Fruit fly (Drosophila melanogaster): ENCODE measurements around the gene HP4.
A peak's percentile ranks its signal among the peaks of the same experiment; 100 is the strongest.

The HP4 gene

dm6 chr3L:7935933-7936494 is 39.9 kb downstream of the HP4 start, which contains the start of the genes syd and Srp9 (continued):
- TF ChIP-seq luna (GFP tag; optimal IDR thresholded peaks at IDR 0.05) = no peak
- no peak for TF ChIP-seq ftz-f1 (GFP tag; optimal IDR thresholded peaks at IDR 0.05)
- TF ChIP-seq CG6175 (GFP tag; IDR thresholded peaks at IDR 0.05) = no peak
- TF ChIP-seq H2.0 (GFP tag; IDR thresholded peaks at IDR 0.05) = no peak
- no peak for TF ChIP-seq vnd (GFP tag; IDR thresholded peaks at IDR 0.05; ENCODE audit: partially characterized antibody)
- TF ChIP-seq CG1024 (GFP tag; IDR thresholded peaks at IDR 0.05) = no peak
- no peak for TF ChIP-seq unpg (GFP tag; optimal IDR thresholded peaks at IDR 0.05)
- TF ChIP-seq trh (GFP tag; optimal IDR thresholded peaks at IDR 0.05) = no peak
- no peak for TF ChIP-seq pita (GFP tag; optimal IDR thresholded peaks at IDR 0.05)
- no peak for TF ChIP-seq CG12236 (GFP tag; optimal IDR thresholded peaks at IDR 0.05)
- no peak for TF ChIP-seq Ptx1 (GFP tag; IDR thresholded peaks at IDR 0.05)
- no peak for TF ChIP-seq bab2 (GFP tag; optimal IDR thresholded peaks at IDR 0.05)
- TF ChIP-seq CG17186 (GFP tag; optimal IDR thresholded peaks at IDR 0.05) = peak; percentile 19
- no peak for TF ChIP-seq croc (GFP tag; conservative IDR thresholded peaks at IDR 0.05)
- peak; percentile 39 for TF ChIP-seq Dp (GFP tag; optimal IDR thresholded peaks at IDR 0.05)
- no peak for TF ChIP-seq CG34422 (GFP tag; IDR thresholded peaks at IDR 0.05)
- no peak for TF ChIP-seq Ssrp (tag; optimal IDR thresholded peaks at IDR 0.05)
- no peak for TF ChIP-seq CG31388 (GFP tag; optimal IDR thresholded peaks at IDR 0.05)
- TF ChIP-seq phol (tag; optimal IDR thresholded peaks at IDR 0.05) = peak; percentile 17
- no peak for TF ChIP-seq Tbp (GFP tag; optimal IDR thresholded peaks at IDR 0.05)
- no peak for TF ChIP-seq ap (GFP tag; IDR thresholded peaks at IDR 0.05)
- TF ChIP-seq CG6765 (GFP tag; optimal IDR thresholded peaks at IDR 0.05) = no peak
- no peak for TF ChIP-seq CG14014 (GFP tag; IDR thresholded peaks at IDR 0.05)
- no peak for TF ChIP-seq dimm (GFP tag; IDR thresholded peaks at IDR 0.05)
- no peak for TF ChIP-seq gt (GFP tag; IDR thresholded peaks at IDR 0.05)
- peak; percentile 36 for TF ChIP-seq CG12391 (tag; optimal IDR thresholded peaks at IDR 0.05)
- no peak for TF ChIP-seq CG7786 (GFP tag; optimal IDR thresholded peaks at IDR 0.05)
- TF ChIP-seq Vsx1 (GFP tag; optimal IDR thresholded peaks at IDR 0.05) = no peak
- no peak for TF ChIP-seq pfk (GFP tag; optimal IDR thresholded peaks at IDR 0.05)
- no peak for TF ChIP-seq Bdp1 (GFP tag; optimal IDR thresholded peaks at IDR 0.05)
- TF ChIP-seq klu (GFP tag; IDR thresholded peaks at IDR 0.05) = peak; percentile 49; the same call in 1 of the 2 replicates
- no peak for TF ChIP-seq emc (GFP tag; optimal IDR thresholded peaks at IDR 0.05)
- TF ChIP-seq CG30403 (GFP tag; optimal IDR thresholded peaks at IDR 0.05) = peak; percentile 5
- no peak for TF ChIP-seq CG33557 (GFP tag; optimal IDR thresholded peaks at IDR 0.05)
- peak; percentile 25 for TF ChIP-seq lbe (GFP tag; optimal IDR thresholded peaks at IDR 0.05)
- no peak for TF ChIP-seq dmrt11E (tag; optimal IDR thresholded peaks at IDR 0.05)
- no peak for TF ChIP-seq CG18764 (GFP tag; optimal IDR thresholded peaks at IDR 0.05)
- no peak for TF ChIP-seq CG1529 (GFP tag; optimal IDR thresholded peaks at IDR 0.05)
- no peak for TF ChIP-seq maf-S (GFP tag; optimal IDR thresholded peaks at IDR 0.05)
- TF ChIP-seq CG17568 (GFP tag; optimal IDR thresholded peaks at IDR 0.05) = peak; percentile 24
- no peak for TF ChIP-seq hth (optimal IDR thresholded peaks at IDR 0.05)
- no peak for TF ChIP-seq Hmx (GFP tag; optimal IDR thresholded peaks at IDR 0.05)
- no peak for TF ChIP-seq Bteb2 (GFP tag; optimal IDR thresholded peaks at IDR 0.05)
- TF ChIP-seq inv (GFP tag; IDR thresholded peaks at IDR 0.05; ENCODE audit: partially characterized antibody) = no peak
- peak; percentile 44 for TF ChIP-seq CG3995 (GFP tag; optimal IDR thresholded peaks at IDR 0.05)
- TF ChIP-seq B-H1 (GFP tag; IDR thresholded peaks at IDR 0.05) = no peak
- TF ChIP-seq hbn (GFP tag; IDR thresholded peaks at IDR 0.05; ENCODE audit: partially characterized antibody) = no peak
- TF ChIP-seq CG4820 (GFP tag; optimal IDR thresholded peaks at IDR 0.05) = no peak
- TF ChIP-seq CG13296 (GFP tag; optimal IDR thresholded peaks at IDR 0.05) = no peak
- no peak for TF ChIP-seq HLH3B (GFP tag; IDR thresholded peaks at IDR 0.05)
- no peak for TF ChIP-seq CG2889 (GFP tag; IDR thresholded peaks at IDR 0.05)
- TF ChIP-seq CG14710 (tag; optimal IDR thresholded peaks at IDR 0.05) = peak; percentile 64

Measured in whole organism, embryonic.